Fruit fly (Drosophila melanogaster): ENCODE data around the gene Dnali1.

Gene Dnali1

DNA sequence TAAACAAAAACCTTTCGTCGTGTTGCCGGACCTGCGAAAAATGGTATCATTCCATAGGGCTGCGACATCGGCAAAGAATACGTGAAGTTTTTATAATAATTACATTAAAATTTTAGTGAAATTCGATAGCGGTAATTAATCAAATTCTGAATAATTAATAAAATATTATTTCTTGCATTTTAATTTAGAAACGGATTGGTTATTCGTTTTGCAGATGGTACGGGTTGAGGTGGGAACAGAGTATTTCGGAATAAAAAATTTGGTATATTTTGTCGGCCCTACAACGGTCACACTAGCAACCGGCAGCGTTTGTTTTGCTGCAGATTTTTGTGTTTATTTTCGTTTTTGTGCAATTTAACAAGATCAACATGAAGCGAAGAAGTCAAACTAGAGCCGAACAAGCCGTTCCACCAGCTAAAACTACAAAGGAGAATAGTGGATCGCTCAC, 10.6 kb downstream of the Dnali1 start, which contains the start of the genes CG6962 and CG31368 (continued):
- TF ChIP-seq ftz-f1 (GFP tag; optimal IDR thresholded peaks at IDR 0.05), result no peak
- TF ChIP-seq dmrt99B (tag; optimal IDR thresholded peaks at IDR 0.05), result peak; percentile 76
- peak; percentile 68 for TF ChIP-seq salm (tag; optimal IDR thresholded peaks at IDR 0.05)
- peak; percentile 92 for TF ChIP-seq CG15696 (tag; optimal IDR thresholded peaks at IDR 0.05)
- peak; percentile 92 for TF ChIP-seq CG30403 (GFP tag; optimal IDR thresholded peaks at IDR 0.05)
- peak; percentile 90 for TF ChIP-seq CG11456 (GFP tag; IDR thresholded peaks at IDR 0.05)
- TF ChIP-seq Hr39 (optimal IDR thresholded peaks at IDR 0.05), result no peak
- no peak for TF ChIP-seq Kr (GFP tag; optimal IDR thresholded peaks at IDR 0.05)
- no peak; the same call in 2 of the 3 replicates for TF ChIP-seq CG6175 (GFP tag; IDR thresholded peaks at IDR 0.05)
- peak; percentile 33 for TF ChIP-seq CG8281 (tag; optimal IDR thresholded peaks at IDR 0.05)
- TF ChIP-seq shn (GFP tag; optimal IDR thresholded peaks at IDR 0.05), result peak; percentile 30
- peak; percentile 55 for TF ChIP-seq maf-S (GFP tag; optimal IDR thresholded peaks at IDR 0.05)
- TF ChIP-seq CG31388 (GFP tag; optimal IDR thresholded peaks at IDR 0.05), result peak; percentile 35
- TF ChIP-seq Meics (GFP tag; optimal IDR thresholded peaks at IDR 0.05), result peak; percentile 81
- peak; percentile 86 for TF ChIP-seq CG6272 (GFP tag; IDR thresholded peaks at IDR 0.05)
- TF ChIP-seq CG13123 (GFP tag; optimal IDR thresholded peaks at IDR 0.05), result peak; percentile 68
- TF ChIP-seq slbo (GFP tag; IDR thresholded peaks at IDR 0.05), result peak; percentile 93
- TF ChIP-seq bsh (GFP tag; optimal IDR thresholded peaks at IDR 0.05), result peak in 1 of 2 experiments; percentile 82
- no peak for TF ChIP-seq mirr (GFP tag; optimal IDR thresholded peaks at IDR 0.05)
- peak; percentile 59 for TF ChIP-seq Oaz (GFP tag; IDR thresholded peaks at IDR 0.05)
- peak; percentile 64 for TF ChIP-seq wdn (GFP tag; IDR thresholded peaks at IDR 0.05)
- no peak for TF ChIP-seq CG14860 (GFP tag; IDR thresholded peaks at IDR 0.05; ENCODE audit: partially characterized antibody)
- peak; percentile 65 for TF ChIP-seq Adf1 (GFP tag; IDR thresholded peaks at IDR 0.05)
- TF ChIP-seq sim (GFP tag; IDR thresholded peaks at IDR 0.05), result no peak
- TF ChIP-seq CG6813 (GFP tag; optimal IDR thresholded peaks at IDR 0.05), result peak; percentile 14
- peak; percentile 37; the same call in 1 of the 2 replicates for TF ChIP-seq CG10959 (GFP tag; IDR thresholded peaks at IDR 0.05)
- TF ChIP-seq oc (tag; optimal IDR thresholded peaks at IDR 0.05), result peak; percentile 30
- TF ChIP-seq CG3163 (GFP tag; optimal IDR thresholded peaks at IDR 0.05), result no peak
- TF ChIP-seq her (GFP tag; optimal IDR thresholded peaks at IDR 0.05), result no peak
- TF ChIP-seq CG4617 (GFP tag; optimal IDR thresholded peaks at IDR 0.05; ENCODE audit: borderline replicate concordance), result peak; percentile 90
- peak; percentile 87 for TF ChIP-seq CG7839 (tag; optimal IDR thresholded peaks at IDR 0.05)
- peak; percentile 63 for TF ChIP-seq pho (GFP tag; optimal IDR thresholded peaks at IDR 0.05)
- peak; percentile 46; the same call in 1 of the 2 replicates for TF ChIP-seq CG17612 (GFP tag; IDR thresholded peaks at IDR 0.05)
- TF ChIP-seq gsb-n (tag; optimal IDR thresholded peaks at IDR 0.05), result peak; percentile 74
- no peak for TF ChIP-seq CG8359 (GFP tag; optimal IDR thresholded peaks at IDR 0.05; ENCODE audit: borderline replicate concordance)
- peak; percentile 83 for TF ChIP-seq CG15601 (tag; optimal IDR thresholded peaks at IDR 0.05)
- TF ChIP-seq CG17328 (GFP tag; IDR thresholded peaks at IDR 0.05), result peak; percentile 64
- TF ChIP-seq CG2889 (GFP tag; IDR thresholded peaks at IDR 0.05), result peak; percentile 64; the same call in 2 of the 3 replicates
- TF ChIP-seq CG3281 (GFP tag; optimal IDR thresholded peaks at IDR 0.05), result peak; percentile 71
- peak; percentile 64 for TF ChIP-seq CG1647 (GFP tag; optimal IDR thresholded peaks at IDR 0.05)
- TF ChIP-seq ap (GFP tag; IDR thresholded peaks at IDR 0.05), result peak; percentile 71
- peak; percentile 86 for TF ChIP-seq CG11247 (GFP tag; IDR thresholded peaks at IDR 0.05)
- TF ChIP-seq Gug (GFP tag; IDR thresholded peaks at IDR 0.05), result peak; percentile 87
- peak; percentile 48 for TF ChIP-seq Atf3 (GFP tag; optimal IDR thresholded peaks at IDR 0.05)
- peak; percentile 82 for TF ChIP-seq lmd (GFP tag; IDR thresholded peaks at IDR 0.05)
- peak; percentile 43; the same call in 1 of the 2 replicates for TF ChIP-seq CG5953 (GFP tag; IDR thresholded peaks at IDR 0.05)
- TF ChIP-seq bowl (GFP tag; IDR thresholded peaks at IDR 0.05), result peak; percentile 55; the same call in 1 of the 2 replicates
- TF ChIP-seq CG7786 (GFP tag; optimal IDR thresholded peaks at IDR 0.05), result peak; percentile 52
- peak; percentile 51 for TF ChIP-seq CG11696 (GFP tag; IDR thresholded peaks at IDR 0.05)
- peak; percentile 53; the same call in 1 of the 2 replicates for TF ChIP-seq onecut (GFP tag; IDR thresholded peaks at IDR 0.05)
- TF ChIP-seq CG7987 (GFP tag; optimal IDR thresholded peaks at IDR 0.05), result peak; percentile 55
- TF ChIP-seq ara (GFP tag; IDR thresholded peaks at IDR 0.05), result peak; percentile 77

All from whole organism, embryonic.